Worm (Caenorhabditis elegans) whole organism, L4 larva: ENCODE data around the gene C06C3.7.

Experiments used
- F10B5.3 ChIP-seq: sonication (generic microtip); optimal IDR thresholded peaks from 2 replicates; lab custom pipeline; 2016; ENCODE audit warnings: mild to moderate bottlenecking, missing genetic modification characterization, missing compliant biosample characterization
- F26F4.8 ChIP-seq: fragments of 200-800 bp; sonication (Bioruptor generic); conservative IDR thresholded peaks from 2 replicates; pipeline ENCODE4 v1.3.6; 2022; ENCODE audit warnings: missing genetic modification characterization, missing compliant biosample characterization
- F37D6.2 ChIP-seq: sonication (generic microtip); optimal IDR thresholded peaks from 2 replicates; lab custom pipeline; 2016; ENCODE audit warnings: mild to moderate bottlenecking, missing genetic modification characterization, missing compliant biosample characterization
- T20F7.1 ChIP-seq: fragments of 200-800 bp; sonication (Bioruptor generic); optimal IDR thresholded peaks from 2 replicates; lab custom pipeline; 2018; ENCODE audit warnings: mild to moderate bottlenecking, missing genetic modification characterization, missing compliant biosample characterization
- Y105C5A.15 ChIP-seq: fragments of 200-800 bp; sonication (Bioruptor generic); IDR thresholded peaks from 2 replicates; pipeline ENCODE4 v1.3.6; 2022; ENCODE audit warnings: missing genetic modification characterization, missing compliant biosample characterization
- Y48G9A.11 ChIP-seq: fragments of 200-800 bp; sonication (Bioruptor generic); IDR thresholded peaks from 2 replicates; pipeline ENCODE4 v1.3.6; 2022; ENCODE audit warnings: missing genetic modification reagents, missing genetic modification characterization, missing compliant biosample characterization
- Y5F2A.4 ChIP-seq: fragments of 200-800 bp; sonication (Bioruptor generic); optimal IDR thresholded peaks from 2 replicates; lab custom pipeline; 2018; ENCODE audit warnings: mild to moderate bottlenecking, missing genetic modification characterization, missing compliant biosample characterization
- ZK546.5 ChIP-seq, 2 experiments: sonication (generic microtip); optimal IDR thresholded peaks; 2 replicates each; lab custom pipeline; 2017; ENCODE audit warnings: missing biosample characterization in 2 of 2, missing genetic modification characterization in 2 of 2
- ceh-44 ChIP-seq: fragments of 200-800 bp; sonication (Bioruptor generic); IDR thresholded peaks from 2 replicates; pipeline ENCODE4 v1.3.6; 2022; ENCODE audit warnings: missing genetic modification reagents, missing genetic modification characterization, missing compliant biosample characterization
- ceh-82 ChIP-seq: sonication (generic microtip); optimal IDR thresholded peaks from 2 replicates; lab custom pipeline; 2017; ENCODE audit warnings: missing biosample characterization, missing genetic modification characterization
- ctbp-1 ChIP-seq: fragments of 200-800 bp; sonication (Bioruptor generic); IDR thresholded peaks from 2 replicates; pipeline ENCODE4 v1.3.6; 2022; ENCODE audit warnings: missing genetic modification reagents, missing genetic modification characterization, missing compliant biosample characterization
- daf-12 ChIP-seq: fragments of 150-350 bp; optimal IDR thresholded peaks from 2 replicates; lab custom pipeline; 2014; ENCODE audit warnings: missing biosample characterization, missing genetic modification reagents, missing genetic modification characterization
- daf-16 ChIP-seq, 3 experiments: sonication (generic microtip); optimal IDR thresholded peaks; 2 replicates each; lab custom pipeline; 2016 to 2017; ENCODE audit warnings: missing genetic modification characterization in 3 of 3, missing genetic modification reagents in 3 of 3, mild to moderate bottlenecking in 2 of 3, missing compliant biosample characterization in 2 of 3, missing biosample characterization in 1 of 3, moderate library complexity in 1 of 3
- daf-19 ChIP-seq: fragments of 200-800 bp; sonication (Bioruptor generic); conservative IDR thresholded peaks from 2 replicates; pipeline ENCODE4 v1.3.6; 2022; ENCODE audit warnings: missing genetic modification characterization, missing compliant biosample characterization
- daf-8 ChIP-seq: fragments of 200-800 bp; sonication (Bioruptor generic); IDR thresholded peaks from 2 replicates; pipeline ENCODE4 v1.3.6; 2022; ENCODE audit warnings: missing genetic modification characterization, missing compliant biosample characterization
- dmd-8 ChIP-seq: fragments of 200-800 bp; sonication (Bioruptor generic); IDR thresholded peaks from 2 replicates; pipeline ENCODE4 v1.3.6; 2022; ENCODE audit warnings: missing genetic modification characterization, missing compliant biosample characterization
- dpl-1 ChIP-seq: fragments of 150-350 bp; optimal IDR thresholded peaks from 2 replicates; lab custom pipeline; 2014; ENCODE audit warnings: missing biosample characterization, missing genetic modification reagents, missing genetic modification characterization
- egl-27 ChIP-seq: sonication (generic microtip); optimal IDR thresholded peaks from 3 replicates; lab custom pipeline; 2017; ENCODE audit warnings: missing biosample characterization, missing genetic modification reagents, missing genetic modification characterization
- egl-43 ChIP-seq: fragments of 200-800 bp; sonication (Bioruptor generic); IDR thresholded peaks from 2 replicates; pipeline ENCODE4 v1.3.6; 2022; ENCODE audit warnings: missing genetic modification reagents, missing genetic modification characterization, missing compliant biosample characterization
- fos-1 ChIP-seq: fragments of 150-350 bp; optimal IDR thresholded peaks from 2 replicates; lab custom pipeline; 2014; ENCODE audit warnings: missing biosample characterization, missing genetic modification characterization
- hif-1 ChIP-seq, 2 experiments: sonication (generic microtip); optimal IDR thresholded peaks; 2 replicates each; lab custom pipeline; 2016 to 2017; ENCODE audit warnings: missing compliant biosample characterization in 2 of 2, missing genetic modification characterization in 2 of 2, missing genetic modification reagents in 2 of 2, missing genotype in 2 of 2, mild to moderate bottlenecking in 1 of 2
- hlh-11 ChIP-seq: fragments of 200-800 bp; sonication (Bioruptor generic); optimal IDR thresholded peaks from 2 replicates; lab custom pipeline; 2018; ENCODE audit warnings: mild to moderate bottlenecking, missing genetic modification characterization, missing compliant biosample characterization
- lin-39 ChIP-seq: fragments of 150-350 bp; optimal IDR thresholded peaks from 2 replicates; lab custom pipeline; 2014; ENCODE audit warnings: missing biosample characterization, missing genetic modification reagents, missing genetic modification characterization
- lir-3 ChIP-seq: sonication (generic microtip); optimal IDR thresholded peaks from 2 replicates; lab custom pipeline; 2016; ENCODE audit warnings: mild to moderate bottlenecking, missing genetic modification characterization, missing compliant biosample characterization
- madf-5 ChIP-seq, 2 experiments: fragments of 200-800 bp; sonication (Bioruptor generic); IDR thresholded peaks; 2 replicates each; pipeline ENCODE4 v1.3.6; 2022; ENCODE audit warnings: missing compliant biosample characterization in 2 of 2, missing genetic modification characterization in 2 of 2
- madf-9 ChIP-seq: fragments of 200-800 bp; sonication (Bioruptor generic); conservative IDR thresholded peaks from 2 replicates; pipeline ENCODE4 v1.3.6; 2022; ENCODE audit warnings: missing genetic modification reagents, missing genetic modification characterization, missing compliant biosample characterization
- mdl-1 ChIP-seq, 2 experiments: fragments of 150-350 bp in 1 of 2; sonication (generic microtip) in 1 of 2; optimal IDR thresholded peaks; 2 replicates each; lab custom pipeline; 2014 to 2017; ENCODE audit warnings: missing biosample characterization in 2 of 2, missing genetic modification characterization in 2 of 2
- mep-1 ChIP-seq: fragments of 150-350 bp; sonication (generic microtip); optimal IDR thresholded peaks from 3 replicates; lab custom pipeline; 2014; ENCODE audit warnings: missing biosample characterization, missing genetic modification characterization
- mxl-3 ChIP-seq: fragments of 200-800 bp; sonication (Bioruptor generic); optimal IDR thresholded peaks from 2 replicates; lab custom pipeline; 2018; ENCODE audit warnings: mild to moderate bottlenecking, missing genetic modification characterization, missing compliant biosample characterization
- nhr-10 ChIP-seq: fragments of 150-350 bp; optimal IDR thresholded peaks from 2 replicates; lab custom pipeline; 2014; ENCODE audit warnings: missing biosample characterization, missing genetic modification characterization
- nhr-102 ChIP-seq: sonication (generic microtip); optimal IDR thresholded peaks from 2 replicates; lab custom pipeline; 2016; ENCODE audit warnings: mild to moderate bottlenecking, missing genetic modification characterization, moderate library complexity, missing compliant biosample characterization
- nhr-237 ChIP-seq: sonication (generic microtip); optimal IDR thresholded peaks from 2 replicates; lab custom pipeline; 2017; ENCODE audit warnings: missing biosample characterization, missing genetic modification characterization
- nhr-41 ChIP-seq: fragments of 200-800 bp; sonication (Bioruptor generic); IDR thresholded peaks from 2 replicates; pipeline ENCODE4 v1.3.6; 2022; ENCODE audit warnings: missing genetic modification reagents, missing genetic modification characterization, missing compliant biosample characterization
- pha-4 ChIP-seq, 2 experiments: fragments of 150-350 bp in 1 of 2; fragments of 200-800 bp in 1 of 2; sonication (Bioruptor generic) in 1 of 2; IDR thresholded peaks in 1 of 2; optimal IDR thresholded peaks in 1 of 2; 2 replicates each; pipeline versions ENCODE4 v1.3.6 to Lab custom; 2014 to 2022; ENCODE audit warnings: missing genetic modification characterization in 2 of 2, missing genetic modification reagents in 2 of 2, missing biosample characterization in 1 of 2, missing compliant biosample characterization in 1 of 2
- pqm-1 ChIP-seq: sonication (generic microtip); optimal IDR thresholded peaks from 2 replicates; lab custom pipeline; 2017; ENCODE audit warnings: missing biosample characterization, missing genetic modification characterization
- snpc-1.2 ChIP-seq: fragments of 200-800 bp; sonication (Bioruptor generic); IDR thresholded peaks from 2 replicates; pipeline ENCODE4 v1.3.6; 2022; ENCODE audit warnings: missing genetic modification reagents, missing genetic modification characterization, missing compliant biosample characterization
- snpc-4 ChIP-seq: fragments of 150-350 bp; optimal IDR thresholded peaks from 2 replicates; lab custom pipeline; 2014; ENCODE audit warnings: missing biosample characterization, missing genetic modification characterization
- tag-97 ChIP-seq: fragments of 200-800 bp; sonication (Bioruptor generic); IDR thresholded peaks from 2 replicates; pipeline ENCODE4 v1.3.6; 2022; ENCODE audit warnings: missing genetic modification characterization, missing compliant biosample characterization
- tra-1 ChIP-seq: fragments of 200-800 bp; sonication (Bioruptor generic); IDR thresholded peaks from 2 replicates; pipeline ENCODE4 v1.3.6; 2022; ENCODE audit warnings: missing genetic modification reagents, missing genetic modification characterization, missing compliant biosample characterization
- unc-130 ChIP-seq: sonication (generic microtip); optimal IDR thresholded peaks from 2 replicates; lab custom pipeline; 2016; ENCODE audit warnings: missing genetic modification reagents, missing genetic modification characterization, missing compliant biosample characterization
- unc-39 ChIP-seq: sonication (generic microtip); optimal IDR thresholded peaks from 2 replicates; lab custom pipeline; 2017; ENCODE audit warnings: missing biosample characterization, missing genetic modification characterization
- vab-7 ChIP-seq: fragments of 200-800 bp; sonication (Bioruptor generic); IDR thresholded peaks from 2 replicates; pipeline ENCODE4 v1.3.6; 2022; ENCODE audit warnings: missing genetic modification reagents, missing genetic modification characterization, missing compliant biosample characterization
- zag-1 ChIP-seq: fragments of 150-350 bp; optimal IDR thresholded peaks from 2 replicates; lab custom pipeline; 2014; ENCODE audit warnings: missing biosample characterization, missing genetic modification characterization
- zfp-2 ChIP-seq: sonication (generic microtip); optimal IDR thresholded peaks from 2 replicates; lab custom pipeline; 2016; ENCODE audit warnings: mild to moderate bottlenecking, missing genetic modification characterization, missing compliant biosample characterization
- zfp-3 ChIP-seq: fragments of 200-800 bp; sonication (Bioruptor generic); conservative IDR thresholded peaks from 2 replicates; pipeline ENCODE4 v1.3.6; 2022; ENCODE audit warnings: missing genetic modification reagents, missing genetic modification characterization, missing compliant biosample characterization

Gene C06C3.7

ce11 chrII:9416381-9417276 lies 31.3 kb downstream of the C06C3.7 start, which contains the start of the genes gss-1 and chch-3 (continued):
- peak; percentile 35 for TF ChIP-seq nhr-102
- TF ChIP-seq Y5F2A.4 (GFP tag; lab: Kevin White, UChicago) = no peak
- TF ChIP-seq snpc-1.2 (GFP tag; lab: Robert Waterston, UW) = no peak
- no peak for TF ChIP-seq dmd-8 (GFP tag; lab: Robert Waterston, UW)
- TF ChIP-seq egl-43 (GFP tag; lab: Robert Waterston, UW) = no peak
- peak in 1 of 2 experiments; percentile 48 for TF ChIP-seq hif-1 (tag; optimal IDR thresholded peaks at IDR 0.05; lab: Kevin White, UChicago)
- TF ChIP-seq ctbp-1 (GFP tag; lab: Robert Waterston, UW) = no peak
- TF ChIP-seq Y105C5A.15 (GFP tag; lab: Robert Waterston, UW) = no peak
- TF ChIP-seq madf-9 = no peak
- TF ChIP-seq nhr-237 (tag; lab: Kevin White, UChicago) = no peak
- TF ChIP-seq Y48G9A.11 (GFP tag; lab: Robert Waterston, UW) = no peak
- no peak for TF ChIP-seq ZK546.5 (tag; optimal IDR thresholded peaks at IDR 0.05; lab: Kevin White, UChicago)
- no peak for TF ChIP-seq vab-7 (GFP tag; lab: Robert Waterston, UW)
- TF ChIP-seq ceh-82 (tag; lab: Kevin White, UChicago) = no peak
- TF ChIP-seq daf-19 (GFP tag; lab: Robert Waterston, UW) = no peak
- no peak for TF ChIP-seq tra-1
- TF ChIP-seq F26F4.8 (GFP tag; lab: Robert Waterston, UW) = no peak
- no peak for TF ChIP-seq lin-39 (tag; lab: Kevin White, UChicago)
- peak; percentile 33; the same call in 1 of the 2 replicates for TF ChIP-seq pha-4 (GFP tag; IDR thresholded peaks at IDR 0.05; lab: Robert Waterston, UW)
- peak; percentile 56 for TF ChIP-seq pha-4 (tag; optimal IDR thresholded peaks at IDR 0.05; lab: Kevin White, UChicago)
- no peak for TF ChIP-seq zfp-3 (GFP tag; lab: Robert Waterston, UW)
- TF ChIP-seq tag-97 (GFP tag; lab: Robert Waterston, UW) = no peak
- no peak for TF ChIP-seq daf-12
- no peak for TF ChIP-seq mep-1 (tag; lab: Kevin White, UChicago)
- no peak for TF ChIP-seq nhr-10 (tag; lab: Kevin White, UChicago)
- TF ChIP-seq snpc-4 = no peak
- TF ChIP-seq unc-130 (GFP tag; lab: Kevin White, UChicago) = no peak
- no peak for TF ChIP-seq pqm-1 (tag; lab: Kevin White, UChicago)
- TF ChIP-seq zfp-2 (tag; lab: Kevin White, UChicago) = no peak
- no peak for TF ChIP-seq ceh-44 (GFP tag; lab: Robert Waterston, UW)
- TF ChIP-seq unc-39 (tag; lab: Kevin White, UChicago) = no peak
- TF ChIP-seq daf-16 (GFP tag; optimal IDR thresholded peaks at IDR 0.05; lab: Kevin White, UChicago) = peak in 1 of 2 experiments; percentile 18
- peak; percentile 23 for TF ChIP-seq daf-16 (tag; optimal IDR thresholded peaks at IDR 0.05; lab: Kevin White, UChicago)
- TF ChIP-seq nhr-41 = no peak
- TF ChIP-seq madf-5 (GFP tag; IDR thresholded peaks at IDR 0.05; lab: Robert Waterston, UW) = no peak
- TF ChIP-seq T20F7.1 = peak; percentile 71
- peak; percentile 24 for TF ChIP-seq F37D6.2 (tag; lab: Kevin White, UChicago)
- TF ChIP-seq mxl-3 (GFP tag; lab: Kevin White, UChicago) = no peak
- TF ChIP-seq zag-1 (tag; lab: Kevin White, UChicago) = no peak
- TF ChIP-seq dpl-1 (GFP tag; lab: Kevin White, UChicago) = peak; percentile 65
- peak; percentile 55 for TF ChIP-seq hlh-11
- TF ChIP-seq daf-8 (GFP tag; lab: Robert Waterston, UW) = no peak
- TF ChIP-seq egl-27 = no peak
- TF ChIP-seq mdl-1 (tag; optimal IDR thresholded peaks at IDR 0.05; lab: Kevin White, UChicago) = no peak
- TF ChIP-seq fos-1 = no peak
- TF ChIP-seq lir-3 (tag; lab: Kevin White, UChicago) = no peak
- TF ChIP-seq F10B5.3 (tag; lab: Kevin White, UChicago) = no peak
